Fruit fly (Drosophila melanogaster) whole organism, embryonic: ENCODE results near the gene CG44040.

Experiments used
- Antp ChIP-seq: fragments of 200-800 bp; sonication (Bioruptor generic); optimal IDR thresholded peaks from 3 replicates; lab custom pipeline; 2016; ENCODE audit warnings: missing biosample characterization, missing genetic modification characterization
- CG10147 ChIP-seq: fragments of 200-800 bp; sonication (Bioruptor generic); optimal IDR thresholded peaks from 2 replicates; lab custom pipeline; 2019; ENCODE audit warnings: missing biosample characterization, mild to moderate bottlenecking, missing genetic modification characterization, moderate library complexity
- CG10274 ChIP-seq: fragments of 200-800 bp; sonication (Bioruptor generic); optimal IDR thresholded peaks from 3 replicates; lab custom pipeline; 2017; ENCODE audit warnings: missing biosample characterization, mild to moderate bottlenecking, missing genetic modification characterization
- CG10366 ChIP-seq: fragments of 200-800 bp; sonication (Bioruptor generic); IDR thresholded peaks from 2 replicates; pipeline ENCODE4 v1.3.6; 2022; ENCODE audit warnings: missing biosample characterization, missing genetic modification characterization
- CG10979 ChIP-seq: fragments of 200-800 bp; sonication (Bioruptor generic); optimal IDR thresholded peaks from 2 replicates; lab custom pipeline; 2018; ENCODE audit warnings: missing biosample characterization, mild to moderate bottlenecking, missing genetic modification characterization, moderate library complexity
- CG11085 ChIP-seq: fragments of 200-800 bp; sonication (Bioruptor generic); IDR thresholded peaks from 2 replicates; pipeline ENCODE4 v1.3.6; 2022; ENCODE audit warnings: missing biosample characterization, missing genetic modification characterization
- CG11093 ChIP-seq: fragments of 200-800 bp; sonication (Bioruptor generic); IDR thresholded peaks from 3 replicates; pipeline ENCODE4 v1.3.6; 2022; ENCODE audit warnings: missing biosample characterization, missing genetic modification characterization
- CG11247 ChIP-seq: fragments of 200-800 bp; sonication (Bioruptor generic); IDR thresholded peaks from 2 replicates; pipeline ENCODE4 v1.3.6; 2022; ENCODE audit warnings: missing biosample characterization, missing genetic modification characterization
- CG11723 ChIP-seq: fragments of 200-800 bp; sonication (Bioruptor generic); optimal IDR thresholded peaks from 2 replicates; lab custom pipeline; 2017; ENCODE audit warnings: missing biosample characterization, mild to moderate bottlenecking, missing genetic modification characterization
- CG13424 ChIP-seq: fragments of 200-800 bp; sonication (Bioruptor generic); optimal IDR thresholded peaks from 2 replicates; lab custom pipeline; 2019; ENCODE audit warnings: missing biosample characterization, mild to moderate bottlenecking, missing genetic modification characterization, moderate library complexity
- CG13624 ChIP-seq: fragments of 200-800 bp; sonication (Bioruptor generic); optimal IDR thresholded peaks from 2 replicates; lab custom pipeline; 2016; ENCODE audit warnings: missing biosample characterization, missing genetic modification characterization
- CG1647 ChIP-seq: fragments of 200-800 bp; sonication (Bioruptor generic); optimal IDR thresholded peaks from 3 replicates; lab custom pipeline; 2016; ENCODE audit warnings: missing biosample characterization, missing genetic modification characterization
- CG16815 ChIP-seq: fragments of 200-800 bp; sonication (Bioruptor generic); optimal IDR thresholded peaks from 3 replicates; lab custom pipeline; 2017; ENCODE audit warnings: missing biosample characterization, mild to moderate bottlenecking, missing genetic modification characterization
- CG1832 ChIP-seq: fragments of 200-800 bp; sonication (Bioruptor generic); optimal IDR thresholded peaks from 2 replicates; lab custom pipeline; 2017; ENCODE audit warnings: missing biosample characterization, mild to moderate bottlenecking, missing genetic modification characterization, inconsistent platforms
- CG2116 ChIP-seq: fragments of 200-800 bp; sonication (Bioruptor generic); optimal IDR thresholded peaks from 3 replicates; lab custom pipeline; 2018; ENCODE audit warnings: missing biosample characterization, mild to moderate bottlenecking, missing genetic modification characterization
- CG31365 ChIP-seq: fragments of 200-800 bp; sonication (Bioruptor generic); optimal IDR thresholded peaks from 2 replicates; lab custom pipeline; 2018; ENCODE audit warnings: missing biosample characterization, mild to moderate bottlenecking, missing genetic modification characterization
- CG3163 ChIP-seq: fragments of 200-800 bp; sonication (Bioruptor generic); optimal IDR thresholded peaks from 3 replicates; lab custom pipeline; 2016; ENCODE audit warnings: missing biosample characterization, missing genetic modification characterization
- CG32772 ChIP-seq: fragments of 200-800 bp; sonication (Bioruptor generic); IDR thresholded peaks from 2 replicates; pipeline ENCODE4 v1.3.6; 2022; ENCODE audit warnings: missing biosample characterization, missing genetic modification characterization
- CG4617 ChIP-seq: fragments of 200-800 bp; sonication (Bioruptor generic); optimal IDR thresholded peaks from 3 replicates; lab custom pipeline; 2016; ENCODE audit warnings: missing biosample characterization, missing genetic modification characterization, borderline replicate concordance
- CG5180 ChIP-seq: fragments of 200-800 bp; sonication (Bioruptor generic); optimal IDR thresholded peaks from 3 replicates; lab custom pipeline; 2017; ENCODE audit warnings: missing biosample characterization, missing genetic modification characterization, mild to moderate bottlenecking, moderate library complexity, missing genetic modification reagents
- CG5245 ChIP-seq: fragments of 200-800 bp; sonication (Bioruptor generic); optimal IDR thresholded peaks from 3 replicates; lab custom pipeline; 2016; ENCODE audit warnings: missing biosample characterization, missing genetic modification characterization
- CG7928 ChIP-seq: fragments of 200-800 bp; sonication (Bioruptor generic); optimal IDR thresholded peaks from 2 replicates; lab custom pipeline; 2017; ENCODE audit warnings: missing biosample characterization, mild to moderate bottlenecking, missing genetic modification characterization
- CG8089 ChIP-seq: fragments of 200-800 bp; sonication (Bioruptor generic); optimal IDR thresholded peaks from 3 replicates; lab custom pipeline; 2016; ENCODE audit warnings: missing biosample characterization, missing genetic modification characterization
- CG8290 ChIP-seq, 3 experiments: fragments of 200-800 bp; sonication (Bioruptor generic); optimal IDR thresholded peaks; 2 replicates each; lab custom pipeline; 2016 to 2019; ENCODE audit warnings: missing biosample characterization in 3 of 3, missing genetic modification characterization in 3 of 3, mild to moderate bottlenecking in 2 of 3, moderate library complexity in 1 of 3
- CG8924 ChIP-seq: fragments of 200-800 bp; optimal IDR thresholded peaks from 3 replicates; lab custom pipeline; 2019; ENCODE audit warnings: missing biosample characterization, mild to moderate bottlenecking, missing genetic modification characterization, moderate library complexity
- CTCF ChIP-seq: fragments of 200-800 bp; sonication (Bioruptor generic); optimal IDR thresholded peaks from 2 replicates; lab custom pipeline; 2017; ENCODE audit warnings: missing biosample characterization, mild to moderate bottlenecking, missing genetic modification characterization, moderate library complexity
- Dref ChIP-seq: fragments of 200-800 bp; sonication (Bioruptor generic); IDR thresholded peaks from 2 replicates; pipeline ENCODE4 v1.3.6; 2022; ENCODE audit warnings: missing biosample characterization, missing genetic modification characterization
- Eip74EF ChIP-seq, 2 experiments: fragments of 200-800 bp in 1 of 2; fragments of >200 bp in 1 of 2; sonication (Bioruptor generic) in 1 of 2; optimal IDR thresholded peaks; 2 replicates each; lab custom pipeline; 2017 to 2019; ENCODE audit warnings: missing biosample characterization in 2 of 2, missing genetic modification characterization in 2 of 2, mild to moderate bottlenecking in 1 of 2, moderate library complexity in 1 of 2
- Ets97D ChIP-seq: fragments of 200-800 bp; sonication (Bioruptor generic); optimal IDR thresholded peaks from 3 replicates; lab custom pipeline; 2016; ENCODE audit warnings: missing biosample characterization, missing genetic modification characterization
- Gug ChIP-seq: fragments of 200-800 bp; sonication (Bioruptor generic); IDR thresholded peaks from 4 replicates; pipeline ENCODE4 v1.3.6; 2022; ENCODE audit warnings: missing biosample characterization, missing genetic modification characterization
- Hsf ChIP-seq: fragments of 200-800 bp; sonication (Bioruptor generic); optimal IDR thresholded peaks from 3 replicates; lab custom pipeline; 2016; ENCODE audit warnings: missing biosample characterization, missing genetic modification characterization
- Lpt ChIP-seq: fragments of >200 bp; optimal IDR thresholded peaks from 2 replicates; lab custom pipeline; 2018; ENCODE audit warnings: missing biosample characterization, missing genetic modification characterization
- Poxn ChIP-seq: fragments of 200-800 bp; sonication (Bioruptor generic); IDR thresholded peaks from 2 replicates; pipeline ENCODE4 v1.3.6; 2022; ENCODE audit warnings: missing biosample characterization, missing genetic modification characterization
- Sox102F ChIP-seq: fragments of 200-800 bp; sonication (Bioruptor generic); optimal IDR thresholded peaks from 2 replicates; lab custom pipeline; 2018; ENCODE audit warnings: missing biosample characterization, mild to moderate bottlenecking, missing genetic modification characterization, moderate library complexity
- Stat92E ChIP-seq, 3 experiments: fragments of >200 bp in 2 of 3; fragments of 200-800 bp in 1 of 3; sonication (Bioruptor generic) in 1 of 3; optimal IDR thresholded peaks; 2 replicates each; lab custom pipeline; 2017 to 2019; ENCODE audit warnings: missing biosample characterization in 3 of 3, missing genetic modification characterization in 3 of 3, mild to moderate bottlenecking in 1 of 3, moderate library complexity in 1 of 3
- Tbp ChIP-seq: fragments of >200 bp; optimal IDR thresholded peaks from 2 replicates; lab custom pipeline; 2018; ENCODE audit warnings: missing biosample characterization, missing genetic modification characterization
- ara ChIP-seq: fragments of 200-800 bp; sonication (Bioruptor generic); IDR thresholded peaks from 2 replicates; pipeline ENCODE4 v1.3.6; 2022; ENCODE audit warnings: missing biosample characterization, missing genetic modification characterization
- ash1 ChIP-seq: fragments of 200-800 bp; sonication (Bioruptor generic); optimal IDR thresholded peaks from 2 replicates; lab custom pipeline; 2018; ENCODE audit warnings: missing biosample characterization, mild to moderate bottlenecking, missing genetic modification characterization
- dimm ChIP-seq: fragments of 200-800 bp; sonication (Bioruptor generic); IDR thresholded peaks from 2 replicates; pipeline ENCODE4 v1.3.6; 2022; ENCODE audit warnings: missing biosample characterization, missing genetic modification characterization
- emc ChIP-seq: fragments of 200-800 bp; sonication (Bioruptor generic); optimal IDR thresholded peaks from 2 replicates; lab custom pipeline; 2016; ENCODE audit warnings: missing biosample characterization, missing genetic modification characterization
- ewg ChIP-seq: fragments of 200-800 bp; sonication (Bioruptor generic); optimal IDR thresholded peaks from 3 replicates; lab custom pipeline; 2017; ENCODE audit warnings: mild to moderate bottlenecking, missing biosample characterization, missing genetic modification reagents, missing genetic modification characterization
- gce ChIP-seq: fragments of 200-800 bp; sonication (Bioruptor generic); IDR thresholded peaks from 3 replicates; pipeline ENCODE4 v1.3.6; 2022; ENCODE audit warnings: missing biosample characterization, missing genetic modification characterization
- gro ChIP-seq: fragments of 200-800 bp; sonication (Bioruptor generic); optimal IDR thresholded peaks from 2 replicates; lab custom pipeline; 2016; ENCODE audit warnings: missing biosample characterization, missing genetic modification characterization
- hbn ChIP-seq: fragments of 200-800 bp; sonication (Bioruptor generic); IDR thresholded peaks from 2 replicates; pipeline ENCODE4 v1.3.6; 2022; ENCODE audit warnings: missing biosample characterization, missing genetic modification characterization; ENCODE audit not compliant: partially characterized antibody
- jing ChIP-seq: fragments of 200-800 bp; sonication (Bioruptor generic); optimal IDR thresholded peaks from 2 replicates; lab custom pipeline; 2018; ENCODE audit warnings: missing biosample characterization, mild to moderate bottlenecking, missing genetic modification characterization
- lab ChIP-seq: fragments of 200-800 bp; sonication (Bioruptor generic); optimal IDR thresholded peaks from 3 replicates; lab custom pipeline; 2017; ENCODE audit warnings: missing biosample characterization, missing genetic modification characterization, mild to moderate bottlenecking, moderate library complexity, missing genetic modification reagents
- ranshi ChIP-seq: fragments of 200-800 bp; sonication (Bioruptor generic); IDR thresholded peaks from 2 replicates; pipeline ENCODE4 v1.3.6; 2022; ENCODE audit warnings: missing biosample characterization, missing genetic modification characterization
- tup ChIP-seq: fragments of 200-800 bp; sonication (Bioruptor generic); optimal IDR thresholded peaks from 2 replicates; lab custom pipeline; 2016; ENCODE audit warnings: missing biosample characterization, mild to moderate bottlenecking, missing genetic modification characterization, moderate library complexity
- vvl ChIP-seq: fragments of 200-800 bp; sonication (Bioruptor generic); IDR thresholded peaks from 2 replicates; pipeline ENCODE4 v1.3.6; 2022; ENCODE audit warnings: missing biosample characterization, missing genetic modification characterization

The CG44040 gene

dm6 chr3R:15356645-15357431 lies 36.7 kb downstream of the CG44040 start, which contains the start of the genes Atg4b and Hibch (continued):
- no peak for TF ChIP-seq CG1832 (GFP tag; lab: Kevin White, UChicago)
- TF ChIP-seq Sox102F (GFP tag; lab: Kevin White, UChicago): no peak
- peak; percentile 73; the same call in 2 of the 3 replicates for TF ChIP-seq CG11093
- TF ChIP-seq CG1647 (GFP tag; lab: Kevin White, UChicago): peak; percentile 8
- no peak for TF ChIP-seq CTCF
- TF ChIP-seq ash1 (GFP tag; lab: Kevin White, UChicago): no peak
- peak; percentile 67 for TF ChIP-seq CG11723
- peak; percentile 77 for TF ChIP-seq ranshi
- TF ChIP-seq CG13624 (GFP tag; lab: Kevin White, UChicago): peak; percentile 81
- TF ChIP-seq gce (GFP tag; lab: Robert Waterston, UW): no peak
- peak; percentile 82 for TF ChIP-seq CG11085 (GFP tag; lab: Robert Waterston, UW)
- no peak for TF ChIP-seq CG5180
- peak; percentile 81; the same call in 1 of the 2 replicates for TF ChIP-seq vvl (GFP tag; lab: Robert Waterston, UW)
- TF ChIP-seq Dref (GFP tag; lab: Robert Waterston, UW): peak; percentile 36; the same call in 1 of the 2 replicates
- TF ChIP-seq dimm (GFP tag; lab: Robert Waterston, UW): 0 out of 2 replicates have a peak, but pooled peaks have one; percentile 30
- peak; percentile 84 for TF ChIP-seq CG10979 (tag; lab: Kevin White, UChicago)
- peak; percentile 55 for TF ChIP-seq CG7928 (GFP tag; lab: Kevin White, UChicago)
- TF ChIP-seq CG3163 (GFP tag; lab: Kevin White, UChicago): no peak
- peak; percentile 65 for TF ChIP-seq CG11247
- TF ChIP-seq CG31365 (tag; lab: Kevin White, UChicago): no peak
- peak; percentile 11 for TF ChIP-seq tup (GFP tag; lab: Kevin White, UChicago)
- no peak for TF ChIP-seq gro (GFP tag; lab: Kevin White, UChicago)
- no peak for TF ChIP-seq Tbp (GFP tag; lab: Kevin White, UChicago)
- no peak for TF ChIP-seq hbn (GFP tag; lab: Robert Waterston, UW)
- TF ChIP-seq CG8089 (GFP tag; lab: Kevin White, UChicago): no peak
- TF ChIP-seq CG5245 (GFP tag; lab: Kevin White, UChicago): peak; percentile 70
- no peak for TF ChIP-seq Eip74EF (GFP tag; optimal IDR thresholded peaks at IDR 0.05; lab: Kevin White, UChicago)
- peak; percentile 91 for TF ChIP-seq CG13424 (tag; lab: Kevin White, UChicago)
- peak; percentile 58 for TF ChIP-seq Hsf
- TF ChIP-seq CG10274: peak; percentile 44
- TF ChIP-seq Poxn (GFP tag; lab: Robert Waterston, UW): no peak; the same call in 1 of the 2 replicates
- TF ChIP-seq ewg (GFP tag; lab: Kevin White, UChicago): peak; percentile 98
- peak; percentile 78 for TF ChIP-seq CG16815
- no peak for TF ChIP-seq Lpt
- TF ChIP-seq jing (GFP tag; lab: Kevin White, UChicago): no peak
- TF ChIP-seq CG4617 (GFP tag; lab: Kevin White, UChicago): peak; percentile 82
- no peak for TF ChIP-seq Antp (GFP tag; lab: Kevin White, UChicago)
- TF ChIP-seq lab: no peak
- peak in 1 of 3 experiments; percentile 57 for TF ChIP-seq Stat92E (GFP tag; optimal IDR thresholded peaks at IDR 0.05; lab: Kevin White, UChicago)
- TF ChIP-seq emc (GFP tag; lab: Kevin White, UChicago): no peak
- TF ChIP-seq ara (GFP tag; lab: Robert Waterston, UW): peak; percentile 71; the same call in 1 of the 2 replicates
- peak; percentile 69 for TF ChIP-seq CG2116 (GFP tag; lab: Kevin White, UChicago)
- TF ChIP-seq CG10366 (GFP tag; lab: Robert Waterston, UW): peak; percentile 74
- peak; percentile 62 for TF ChIP-seq CG32772 (GFP tag; lab: Robert Waterston, UW)
- peak; percentile 91 for TF ChIP-seq CG8924 (tag; lab: Kevin White, UChicago)
- TF ChIP-seq CG8290 (GFP tag; optimal IDR thresholded peaks at IDR 0.05; lab: Kevin White, UChicago): no peak
- TF ChIP-seq CG8290 (tag; optimal IDR thresholded peaks at IDR 0.05; lab: Kevin White, UChicago): peak; percentile 48 to 54
- peak; percentile 8 for TF ChIP-seq Ets97D
- peak; percentile 81 for TF ChIP-seq Gug
- TF ChIP-seq CG10147 (GFP tag; lab: Kevin White, UChicago): peak; percentile 85
